Fruit fly (Drosophila melanogaster): ENCODE measurements around the gene mub.

DNA sequence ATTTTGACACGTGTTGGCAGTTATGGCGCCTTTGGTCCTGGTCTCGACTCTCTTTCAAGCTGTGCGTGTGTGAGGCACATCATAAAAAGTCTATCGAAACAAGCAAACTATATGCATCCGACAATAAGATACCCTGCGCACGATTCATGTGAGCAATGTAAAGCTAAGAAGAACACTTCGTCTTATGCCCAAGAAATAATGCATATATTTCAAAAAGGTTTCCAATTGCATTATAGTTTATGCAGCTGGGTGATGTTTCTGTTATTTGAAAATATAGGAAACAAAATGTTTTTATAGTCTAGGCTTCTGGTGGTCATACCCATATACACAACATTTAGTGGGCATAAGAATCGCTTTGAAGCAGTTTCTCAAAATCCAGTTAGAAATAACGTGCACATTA lies 129.1 kb downstream of the mub start:
- TF ChIP-seq kay (GFP tag; ENCODE audit: borderline replicate concordance) (no peak), bab1 (GFP tag; optimal IDR thresholded peaks at IDR 0.05) (no peak), CG5204 (GFP tag; optimal IDR thresholded peaks at IDR 0.05) (no peak), CG12768 (GFP tag; optimal IDR thresholded peaks at IDR 0.05) (no peak), CG11617 (GFP tag; optimal IDR thresholded peaks at IDR 0.05) (no peak), Mnt (GFP tag; optimal IDR thresholded peaks at IDR 0.05) (no peak), ovo (GFP tag; optimal IDR thresholded peaks at IDR 0.05) (no peak), toe (GFP tag; optimal IDR thresholded peaks at IDR 0.05) (no peak), Hr96 (GFP tag; optimal IDR thresholded peaks at IDR 0.05) (no peak), CG7045 (GFP tag; optimal IDR thresholded peaks at IDR 0.05) (no peak), cic (GFP tag; optimal IDR thresholded peaks at IDR 0.05) (no peak)

Data from whole organism, adult.